Worm (Caenorhabditis elegans) whole organism, mixed stage, embryonic: ENCODE results near the gene Y38H8A.1.
"Not testable (repeated sequence)": the region's sequence is repeated elsewhere in the genome, so short reads cannot be mapped to it uniquely, and the experiment has no call there.

Experiments
- M03D4.4 ChIP-seq: sonication (generic microtip); optimal IDR thresholded peaks from 2 replicates; lab custom pipeline; 2017; ENCODE audit warnings: mild to moderate bottlenecking, missing genetic modification characterization, missing compliant biosample characterization
- blmp-1 ChIP-seq: fragments of 150-350 bp; optimal IDR thresholded peaks from 2 replicates; lab custom pipeline; 2014; ENCODE audit warnings: missing biosample characterization, missing genetic modification characterization
- ceh-39 ChIP-seq: fragments of 150-350 bp; optimal IDR thresholded peaks from 2 replicates; lab custom pipeline; 2014; ENCODE audit warnings: missing biosample characterization, missing genetic modification characterization
- ceh-43 ChIP-seq: fragments of 200-800 bp; sonication (Bioruptor generic); optimal IDR thresholded peaks from 2 replicates; lab custom pipeline; 2018; ENCODE audit warnings: mild to moderate bottlenecking, missing genetic modification characterization, moderate library complexity, missing compliant biosample characterization
- ces-1 ChIP-seq: fragments of 150-350 bp; optimal IDR thresholded peaks from 2 replicates; lab custom pipeline; 2014; ENCODE audit warnings: missing biosample characterization, missing genetic modification reagents, missing genetic modification characterization
- cnd-1 ChIP-seq: fragments of 200-800 bp; sonication (Bioruptor generic); optimal IDR thresholded peaks from 2 replicates; lab custom pipeline; 2018; ENCODE audit warnings: mild to moderate bottlenecking, missing genetic modification characterization, missing compliant biosample characterization
- drap-1 ChIP-seq: fragments of 200-800 bp; sonication (Bioruptor generic); optimal IDR thresholded peaks from 3 replicates; lab custom pipeline; 2018; ENCODE audit warnings: mild to moderate bottlenecking, missing genetic modification characterization, missing compliant biosample characterization
- elt-1 ChIP-seq: sonication (generic microtip); optimal IDR thresholded peaks from 2 replicates; lab custom pipeline; 2017; ENCODE audit warnings: missing genetic modification characterization, mild to moderate bottlenecking, missing compliant biosample characterization, antibody characterized with exemption, moderate library complexity, borderline replicate concordance; ENCODE audit not compliant: insufficient read depth
- elt-3 ChIP-seq: fragments of 150-350 bp; optimal IDR thresholded peaks from 2 replicates; lab custom pipeline; 2014; ENCODE audit warnings: missing biosample characterization, missing genetic modification characterization
- flh-1 ChIP-seq: fragments of 200-800 bp; sonication (Bioruptor generic); optimal IDR thresholded peaks from 2 replicates; lab custom pipeline; 2018; ENCODE audit warnings: mild to moderate bottlenecking, missing genetic modification characterization, moderate library complexity, missing compliant biosample characterization
- ham-2 ChIP-seq: fragments of 200-800 bp; sonication (Bioruptor generic); optimal IDR thresholded peaks from 2 replicates; lab custom pipeline; 2018; ENCODE audit warnings: mild to moderate bottlenecking, missing genetic modification characterization, missing compliant biosample characterization
- hlh-1 ChIP-seq: fragments of 150-350 bp; optimal IDR thresholded peaks from 2 replicates; lab custom pipeline; 2014; ENCODE audit warnings: missing biosample characterization, missing genetic modification reagents, missing genetic modification characterization
- lin-13 ChIP-seq: fragments of 150-350 bp; optimal IDR thresholded peaks from 2 replicates; lab custom pipeline; 2014; ENCODE audit warnings: missing biosample characterization, missing genetic modification characterization
- lsy-2 ChIP-seq: fragments of 150-350 bp; optimal IDR thresholded peaks from 2 replicates; lab custom pipeline; 2014; ENCODE audit warnings: missing biosample characterization, missing genetic modification characterization
- mep-1 ChIP-seq: fragments of 150-350 bp; optimal IDR thresholded peaks from 2 replicates; lab custom pipeline; 2017; ENCODE audit warnings: missing biosample characterization, missing genetic modification reagents, missing genetic modification characterization, inconsistent platforms
- nhr-12 ChIP-seq: fragments of 150-350 bp; optimal IDR thresholded peaks from 2 replicates; lab custom pipeline; 2014; ENCODE audit warnings: missing biosample characterization, missing genetic modification characterization
- nhr-2 ChIP-seq: fragments of 150-350 bp; optimal IDR thresholded peaks from 2 replicates; lab custom pipeline; 2014; ENCODE audit warnings: missing biosample characterization, missing genetic modification characterization
- nhr-237 ChIP-seq: fragments of 150-350 bp; optimal IDR thresholded peaks from 2 replicates; lab custom pipeline; 2014; ENCODE audit warnings: missing biosample characterization, missing genetic modification characterization
- nhr-76 ChIP-seq: sonication (generic microtip); optimal IDR thresholded peaks from 2 replicates; lab custom pipeline; 2017; ENCODE audit warnings: missing biosample characterization, missing genetic modification characterization
- pha-4 ChIP-seq: fragments of 150-350 bp; optimal IDR thresholded peaks from 2 replicates; lab custom pipeline; 2018; ENCODE audit warnings: missing biosample characterization, missing genetic modification reagents, missing genetic modification characterization
- sem-2 ChIP-seq: fragments of 200-800 bp; sonication (Bioruptor generic); optimal IDR thresholded peaks from 2 replicates; lab custom pipeline; 2018; ENCODE audit warnings: mild to moderate bottlenecking, missing genetic modification characterization, missing compliant biosample characterization
- snpc-4 ChIP-seq: fragments of 150-350 bp; optimal IDR thresholded peaks from 2 replicates; lab custom pipeline; 2014; ENCODE audit warnings: missing biosample characterization, missing genetic modification characterization
- sptf-1 ChIP-seq: sonication (generic microtip); optimal IDR thresholded peaks from 2 replicates; lab custom pipeline; 2017; ENCODE audit warnings: mild to moderate bottlenecking, missing genetic modification characterization, moderate library complexity, missing compliant biosample characterization
- tbx-8 ChIP-seq: fragments of 200-800 bp; sonication (Bioruptor generic); optimal IDR thresholded peaks from 2 replicates; lab custom pipeline; 2018; ENCODE audit warnings: mild to moderate bottlenecking, missing genetic modification characterization, moderate library complexity, missing compliant biosample characterization
- unc-120 ChIP-seq: sonication (generic microtip); optimal IDR thresholded peaks from 2 replicates; lab custom pipeline; 2017; ENCODE audit warnings: missing genetic modification characterization, missing compliant biosample characterization; ENCODE audit not compliant: poor library complexity, severe bottlenecking
- unc-39 ChIP-seq: fragments of 150-350 bp; optimal IDR thresholded peaks from 2 replicates; lab custom pipeline; 2014; ENCODE audit warnings: missing biosample characterization, missing genetic modification characterization
- unc-62 ChIP-seq: fragments of 150-350 bp; optimal IDR thresholded peaks from 2 replicates; lab custom pipeline; 2014; ENCODE audit warnings: missing biosample characterization, missing genetic modification reagents, missing genetic modification characterization
- ztf-11 ChIP-seq: fragments of 150-350 bp; optimal IDR thresholded peaks from 2 replicates; lab custom pipeline; 2014; ENCODE audit warnings: missing biosample characterization, missing genetic modification characterization

The Y38H8A.1 gene

DNA sequence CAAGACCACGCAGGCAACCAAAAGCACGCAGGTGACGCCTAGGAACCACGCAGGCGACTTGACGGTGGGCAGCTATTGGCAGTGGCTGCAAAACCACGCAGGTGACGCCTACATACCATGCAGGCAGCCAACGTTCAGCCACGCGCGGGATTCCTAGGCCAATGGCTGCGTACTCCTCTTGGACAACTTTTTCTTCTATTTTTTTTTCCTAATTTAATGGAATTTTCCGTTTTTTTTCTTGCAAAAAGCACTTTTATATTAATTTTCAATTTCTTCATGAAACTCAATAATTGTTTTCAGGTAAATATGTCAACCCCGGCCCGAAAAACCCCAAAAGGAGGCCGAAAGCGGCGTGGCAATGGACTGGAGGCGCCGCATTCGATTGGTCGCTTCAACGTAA lies 27.4 kb upstream of the Y38H8A.1 start, which contains the start of gene Y38H8A.7:
Gene Y38H8A.7 (plus strand): TSS at position 301 of the 400 bp plus-strand sequence.
- TF ChIP-seq ces-1 (GFP tag; lab: Kevin White, UChicago); lin-13 (tag; lab: Kevin White, UChicago); tbx-8: not testable (repeated sequence)
- TF ChIP-seq, all 35 proteins: peak for 0; not testable (repeated sequence) for 35

DNA sequence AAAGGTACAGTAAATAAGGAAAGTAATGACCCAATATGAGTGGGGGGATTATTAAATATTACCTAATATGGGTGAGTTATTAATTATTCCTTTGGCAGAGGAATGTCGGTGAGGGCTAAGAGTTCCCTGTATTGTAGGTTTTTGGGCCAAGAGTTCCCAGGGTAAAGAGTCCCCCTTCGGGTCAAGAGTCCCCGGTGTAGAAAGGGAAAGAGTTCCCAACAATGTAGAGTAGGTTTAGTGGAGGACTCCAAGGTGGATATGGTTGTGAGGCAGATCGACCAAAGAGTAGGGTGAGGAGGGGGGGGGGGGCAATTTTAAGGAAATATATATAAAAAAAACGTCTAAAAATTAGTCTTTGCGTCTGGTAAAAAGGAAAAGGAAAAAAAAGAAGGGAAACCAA lies 25.7 kb upstream of the Y38H8A.1 start:
- TF ChIP-seq nhr-2 (tag; lab: Kevin White, UChicago): no peak
- TF ChIP-seq unc-120 (tag; lab: Kevin White, UChicago): no peak
- no peak for TF ChIP-seq mep-1 (tag; lab: Kevin White, UChicago)
- TF ChIP-seq ceh-43 (GFP tag; lab: Kevin White, UChicago): no peak
- no peak for TF ChIP-seq nhr-76
- no peak for TF ChIP-seq unc-62
- TF ChIP-seq, all 35 proteins: peak for 0

DNA sequence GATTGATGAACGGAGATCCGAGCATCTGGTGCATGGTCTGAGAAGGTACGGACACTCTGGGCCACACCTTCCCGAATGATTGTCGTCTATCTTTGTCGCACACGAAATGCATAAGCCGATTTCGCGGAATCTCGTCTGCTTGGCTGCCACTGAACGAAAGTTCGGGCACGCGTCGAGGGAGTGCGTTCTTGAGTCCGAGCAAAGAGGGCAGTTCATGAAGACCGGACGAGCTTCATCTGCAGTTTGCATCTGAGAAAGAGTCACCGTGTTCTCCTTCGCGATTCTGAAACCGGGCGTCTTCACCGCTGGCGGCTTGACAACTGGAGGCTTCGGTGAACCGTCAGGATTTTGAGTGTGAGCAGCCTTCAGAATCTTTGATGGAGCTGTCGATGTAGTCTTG lies 24.3 kb upstream of the Y38H8A.1 start:
- TF ChIP-seq pha-4 (no peak), snpc-4 (tag; lab: Kevin White, UChicago) (no peak), cnd-1 (tag; lab: Kevin White, UChicago) (no peak), nhr-237 (tag; lab: Kevin White, UChicago) (no peak), blmp-1 (no peak), ceh-43 (GFP tag; lab: Kevin White, UChicago) (no peak), lsy-2 (tag; lab: Kevin White, UChicago) (no peak), M03D4.4 (no peak)

DNA sequence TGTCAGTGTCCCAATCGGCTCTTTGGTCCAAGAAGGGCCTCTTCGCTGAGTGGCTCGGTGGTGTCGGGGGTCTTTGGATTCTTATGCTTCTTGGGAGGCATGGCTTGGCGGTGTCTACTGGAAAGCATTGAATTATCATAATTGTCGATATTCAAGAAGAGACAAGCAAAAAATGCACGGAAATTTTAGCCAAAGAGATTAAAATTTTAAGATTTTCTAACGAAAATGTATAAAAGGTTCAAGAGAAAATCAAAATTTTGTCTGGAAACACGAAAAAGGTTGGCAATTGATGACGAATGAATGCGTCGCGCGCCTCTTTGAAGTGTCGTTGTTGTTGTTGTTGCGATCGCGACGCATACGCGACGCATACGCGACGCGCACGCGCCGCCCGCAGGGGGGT lies 21.7 kb upstream of the Y38H8A.1 start, which contains the start of gene Y38H8A.12:
Gene Y38H8A.12 (minus strand): TSS at position 101 of the 400 bp plus-strand sequence.
- TF ChIP-seq nhr-237 (tag; lab: Kevin White, UChicago): no peak
- TF ChIP-seq ceh-43 (GFP tag; lab: Kevin White, UChicago): no peak
- TF ChIP-seq nhr-76: no peak
- no peak for TF ChIP-seq blmp-1
- no peak for TF ChIP-seq cnd-1 (tag; lab: Kevin White, UChicago)
- no peak for TF ChIP-seq hlh-1
- TF ChIP-seq unc-39: no peak
- no peak for TF ChIP-seq elt-3 (tag; lab: Kevin White, UChicago)
- no peak for TF ChIP-seq sptf-1
- TF ChIP-seq unc-62: no peak
- no peak for TF ChIP-seq snpc-4 (tag; lab: Kevin White, UChicago)
- no peak for TF ChIP-seq ham-2 (GFP tag; lab: Kevin White, UChicago)
- TF ChIP-seq ceh-39 (tag; lab: Kevin White, UChicago): no peak

DNA sequence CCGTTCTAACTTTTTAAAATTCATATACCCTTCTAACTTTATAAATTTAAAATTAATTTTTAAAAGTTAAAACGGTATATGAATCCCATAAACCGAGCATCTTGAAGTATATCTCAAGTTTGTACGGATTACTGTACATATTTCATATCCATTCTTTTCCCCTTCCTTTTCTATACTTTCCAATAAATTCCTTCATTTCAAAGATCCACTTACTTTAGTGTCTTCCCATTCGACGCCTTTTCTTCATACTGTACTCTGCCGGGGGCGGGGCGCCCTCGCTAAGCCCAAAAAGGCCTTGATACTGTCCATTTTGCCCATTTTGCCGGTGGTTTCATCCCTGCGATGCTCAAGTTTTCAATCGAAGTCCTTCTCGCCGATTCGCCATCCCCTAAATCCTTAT lies 16.8 kb upstream of the Y38H8A.1 start, which contains the start of gene fezf-1:
Gene fezf-1 (plus strand): TSS at position 301 of the 400 bp plus-strand sequence.
- TF ChIP-seq nhr-76: no peak
- no peak for TF ChIP-seq elt-1
- no peak for TF ChIP-seq drap-1 (GFP tag; lab: Kevin White, UChicago)
- TF ChIP-seq flh-1 (GFP tag; lab: Kevin White, UChicago): no peak
- no peak for TF ChIP-seq unc-39
- no peak for TF ChIP-seq sem-2 (GFP tag; lab: Kevin White, UChicago)
- no peak for TF ChIP-seq ztf-11 (tag; lab: Kevin White, UChicago)
- TF ChIP-seq unc-62: no peak
- TF ChIP-seq hlh-1: no peak
- no peak for TF ChIP-seq sptf-1
- no peak for TF ChIP-seq mep-1 (tag; lab: Kevin White, UChicago)
- no peak for TF ChIP-seq nhr-12 (tag; lab: Kevin White, UChicago)
- no peak for TF ChIP-seq nhr-237 (tag; lab: Kevin White, UChicago)
- TF ChIP-seq elt-3 (tag; lab: Kevin White, UChicago): no peak
- TF ChIP-seq, all 35 proteins: peak for 0

DNA sequence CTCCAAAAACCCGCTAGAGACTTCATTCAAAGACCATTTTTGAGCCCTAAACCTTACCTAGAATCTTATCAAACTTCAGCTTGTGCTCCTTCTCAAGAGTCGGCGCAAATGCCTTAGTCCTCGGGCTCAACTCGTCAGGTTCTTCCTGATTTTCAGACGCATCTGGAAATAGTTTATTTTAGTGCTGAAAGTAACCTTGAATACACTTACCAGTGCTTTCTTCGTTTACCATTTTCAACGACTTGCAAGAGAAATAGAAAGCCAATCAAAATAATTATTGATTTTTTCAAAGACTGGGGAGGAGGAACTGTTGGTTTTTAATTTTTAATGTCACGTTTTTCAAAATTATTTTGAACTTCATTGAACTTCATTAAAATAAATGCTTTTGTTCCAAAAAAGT lies 10.6 kb upstream of the Y38H8A.1 start, which contains the start of the genes ttbk-8.1 and Y38H8A.4:
Gene ttbk-8.1 (plus strand): TSS at position 301 of the 400 bp plus-strand sequence.
Gene Y38H8A.4 (minus strand): TSS at position 366 of the 400 bp plus-strand sequence.
- TF ChIP-seq unc-120 (tag; lab: Kevin White, UChicago) (no peak), elt-1 (no peak), lsy-2 (tag; lab: Kevin White, UChicago) (no peak), tbx-8 (no peak)
